Worm (Caenorhabditis elegans): ENCODE data around the gene swt-7.

DNA sequence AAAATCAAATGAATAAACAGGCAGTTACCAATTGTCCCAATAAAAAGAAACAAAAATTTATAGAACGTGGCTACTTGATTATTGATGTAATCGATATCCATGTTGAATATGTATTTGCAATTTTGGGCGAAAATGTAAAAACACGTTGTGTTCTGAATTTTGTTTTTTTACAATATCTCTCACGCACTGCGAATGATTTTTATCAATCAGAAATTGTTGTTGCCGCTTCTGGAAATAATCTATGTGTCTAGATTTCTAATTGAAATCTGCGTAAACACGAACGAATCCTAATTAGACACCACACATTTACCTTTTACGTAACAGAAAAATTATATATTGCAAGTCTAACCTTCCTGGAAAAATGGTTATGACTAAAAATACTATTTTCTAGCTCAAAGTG lies 47.5 kb downstream of the swt-7 start, which contains the start of gene srsx-13:
- TF ChIP-seq sdc-2 (tag; optimal IDR thresholded peaks at IDR 0.05) (no peak), nhr-232 (tag; optimal IDR thresholded peaks at IDR 0.05) (no peak), fkh-6 (tag; optimal IDR thresholded peaks at IDR 0.05) (no peak), Y22D7AL.16 (tag; optimal IDR thresholded peaks at IDR 0.05) (no peak), ceh-9 (tag; optimal IDR thresholded peaks at IDR 0.05) (no peak), elt-2 (tag; optimal IDR thresholded peaks at IDR 0.05) (no peak), ahr-1 (tag; optimal IDR thresholded peaks at IDR 0.05) (no peak), tbx-7 (tag; optimal IDR thresholded peaks at IDR 0.05) (no peak), eyg-1 (tag; optimal IDR thresholded peaks at IDR 0.05) (no peak), C08G9.2 (tag; optimal IDR thresholded peaks at IDR 0.05) (no peak), ceh-2 (tag; optimal IDR thresholded peaks at IDR 0.05) (no peak), dmd-4 (tag; optimal IDR thresholded peaks at IDR 0.05; ENCODE audit: borderline replicate concordance) (no peak), C38D4.7 (GFP tag; optimal IDR thresholded peaks at IDR 0.05) (no peak), ceh-22 (tag; optimal IDR thresholded peaks at IDR 0.05) (no peak)
